Fruit fly (Drosophila melanogaster): Measurements from ENCODE around the gene CG12535.

Gene CG12535

dm6 chrX:3372656-3373268, 76.0 kb downstream of the CG12535 start, which contains the start of gene Myc (continued):
- TF ChIP-seq Bgb (GFP tag; IDR thresholded peaks at IDR 0.05; ENCODE audit: partially characterized antibody) (peak; percentile 66), D19B (GFP tag; optimal IDR thresholded peaks at IDR 0.05) (no peak), CG31441 (GFP tag; IDR thresholded peaks at IDR 0.05) (no peak), sug (tag; optimal IDR thresholded peaks at IDR 0.05) (no peak), CG15269 (tag; optimal IDR thresholded peaks at IDR 0.05) (no peak), CG17829 (tag; optimal IDR thresholded peaks at IDR 0.05) (no peak), grau (tag; optimal IDR thresholded peaks at IDR 0.05) (no peak), Bdp1 (GFP tag; optimal IDR thresholded peaks at IDR 0.05) (no peak), CG11456 (GFP tag; IDR thresholded peaks at IDR 0.05) (no peak), CG18764 (GFP tag; optimal IDR thresholded peaks at IDR 0.05) (no peak), bigmax (GFP tag; optimal IDR thresholded peaks at IDR 0.05) (no peak), ssp (GFP tag; IDR thresholded peaks at IDR 0.05) (no peak), CG17328 (GFP tag; IDR thresholded peaks at IDR 0.05) (no peak), Hr78 (GFP tag; optimal IDR thresholded peaks at IDR 0.05) (no peak), NfI (GFP tag; optimal IDR thresholded peaks at IDR 0.05) (no peak), Opbp (GFP tag; IDR thresholded peaks at IDR 0.05; ENCODE audit: partially characterized antibody) (0 out of 3 replicates have a peak, but pooled peaks have one; percentile 34), B-H1 (GFP tag; IDR thresholded peaks at IDR 0.05) (no peak; the same call in 2 of the 3 replicates), Ptx1 (GFP tag; IDR thresholded peaks at IDR 0.05) (no peak), Dp (GFP tag; optimal IDR thresholded peaks at IDR 0.05) (no peak), CG17802 (tag; optimal IDR thresholded peaks at IDR 0.05) (no peak), da (GFP tag; optimal IDR thresholded peaks at IDR 0.05) (no peak), CG14667 (GFP tag; IDR thresholded peaks at IDR 0.05) (no peak), CG2120 (GFP tag; optimal IDR thresholded peaks at IDR 0.05) (peak; percentile 9), Pdp1 (GFP tag; optimal IDR thresholded peaks at IDR 0.05) (peak in 1 of 2 experiments; percentile 85), grn (GFP tag; optimal IDR thresholded peaks at IDR 0.05) (no peak), zfh2 (GFP tag; optimal IDR thresholded peaks at IDR 0.05) (no peak), nau (GFP tag; optimal IDR thresholded peaks at IDR 0.05) (peak; percentile 2), CG6854 (GFP tag; optimal IDR thresholded peaks at IDR 0.05) (peak; percentile 6), p53 (GFP tag; optimal IDR thresholded peaks at IDR 0.05) (no peak), croc (GFP tag; conservative IDR thresholded peaks at IDR 0.05) (no peak), lola (GFP tag; optimal IDR thresholded peaks at IDR 0.05) (no peak), hth (optimal IDR thresholded peaks at IDR 0.05) (no peak), pan (optimal IDR thresholded peaks at IDR 0.05) (no peak), pan (GFP tag; optimal IDR thresholded peaks at IDR 0.05 in 1 of 2, IDR thresholded peaks at IDR 0.05 in 1 of 2) (no peak), Ssrp (tag; optimal IDR thresholded peaks at IDR 0.05) (no peak), CG11560 (tag; IDR thresholded peaks at IDR 0.05) (no peak), CG8281 (tag; optimal IDR thresholded peaks at IDR 0.05) (no peak), ATbp (GFP tag; optimal IDR thresholded peaks at IDR 0.05) (no peak), CG10543 (GFP tag; optimal IDR thresholded peaks at IDR 0.05) (no peak), CG5245 (GFP tag; optimal IDR thresholded peaks at IDR 0.05) (no peak), CG11247 (GFP tag; IDR thresholded peaks at IDR 0.05) (no peak), Usf (GFP tag; optimal IDR thresholded peaks at IDR 0.05) (no peak), CG17612 (GFP tag; IDR thresholded peaks at IDR 0.05) (no peak), ab (GFP tag; optimal IDR thresholded peaks at IDR 0.05) (no peak), pfk (GFP tag; optimal IDR thresholded peaks at IDR 0.05) (no peak), CG12391 (tag; optimal IDR thresholded peaks at IDR 0.05) (no peak), Gug (GFP tag; IDR thresholded peaks at IDR 0.05) (no peak), CG6791 (GFP tag; IDR thresholded peaks at IDR 0.05; ENCODE audit: partially characterized antibody) (0 out of 3 replicates have a peak, but pooled peaks have one; percentile 33), CG13287 (GFP tag; IDR thresholded peaks at IDR 0.05; ENCODE audit: partially characterized antibody) (peak; percentile 58; the same call in 1 of the 2 replicates), esg (GFP tag; conservative IDR thresholded peaks at IDR 0.05) (no peak)
